Worm (Caenorhabditis elegans): ENCODE data around the gene R07B7.8.
A peak's percentile ranks its signal among the peaks of the same experiment; 100 is the strongest.

Gene R07B7.8

DNA sequence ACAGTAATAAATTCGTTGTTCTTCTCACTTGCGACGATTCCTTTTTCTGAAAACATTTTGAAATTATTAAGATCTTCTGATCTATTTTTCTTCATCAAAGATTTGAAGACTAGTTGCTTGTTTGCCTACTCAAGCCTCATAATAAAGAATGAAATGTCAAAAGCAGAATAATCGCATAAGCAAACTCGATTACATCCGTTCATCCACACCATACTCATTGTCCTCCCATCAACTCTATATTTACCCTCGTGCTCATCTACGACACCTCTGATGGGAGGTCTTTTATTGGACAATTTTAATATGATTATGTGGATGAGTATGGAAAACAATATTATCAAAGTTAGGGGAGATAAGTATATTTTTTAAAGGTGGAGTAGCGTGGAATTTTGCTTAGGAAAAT lies 50.3 kb downstream of the R07B7.8 start:
- TF ChIP-seq lin-13 (tag; optimal IDR thresholded peaks at IDR 0.05): no peak
- TF ChIP-seq ces-1 (GFP tag; optimal IDR thresholded peaks at IDR 0.05): peak; percentile 73

ce11 chrV:12032060-12032459 lies 52.1 kb downstream of the R07B7.8 start, which contains the start of gene pkc-1:
TSS of gene pkc-1 (minus strand) at chrV:12032160.
- no peak for TF ChIP-seq zip-8 (tag; optimal IDR thresholded peaks at IDR 0.05)
- TF ChIP-seq sem-2 (GFP tag; optimal IDR thresholded peaks at IDR 0.05): no peak
- no peak for TF ChIP-seq cnd-1 (tag; optimal IDR thresholded peaks at IDR 0.05)
- no peak for TF ChIP-seq unc-39 (tag; optimal IDR thresholded peaks at IDR 0.05)
- no peak for TF ChIP-seq flh-1 (GFP tag; optimal IDR thresholded peaks at IDR 0.05)
- TF ChIP-seq nhr-12 (tag; optimal IDR thresholded peaks at IDR 0.05): no peak
